Fruit fly (Drosophila melanogaster) whole organism, prepupa: ENCODE data around the gene cerv.

Source experiments
- Blimp-1 ChIP-seq: fragments of 200-800 bp; sonication (Bioruptor generic); optimal IDR thresholded peaks from 3 replicates; lab custom pipeline; 2017; ENCODE audit warnings: missing biosample characterization, missing genetic modification characterization, mild to moderate bottlenecking, moderate library complexity, missing genetic modification reagents
- CG11294 ChIP-seq: fragments of 200-800 bp; sonication (Bioruptor generic); IDR thresholded peaks from 2 replicates; pipeline ENCODE4 v1.3.6; 2022; ENCODE audit warnings: missing biosample characterization, missing genetic modification characterization
- CG11762 ChIP-seq: fragments of 200-800 bp; sonication (Bioruptor generic); optimal IDR thresholded peaks from 3 replicates; lab custom pipeline; 2016; ENCODE audit warnings: missing biosample characterization, missing genetic modification characterization; ENCODE audit not compliant: insufficient read depth
- CG11902 ChIP-seq: fragments of 200-800 bp; sonication (Bioruptor generic); optimal IDR thresholded peaks from 3 replicates; lab custom pipeline; 2016; ENCODE audit warnings: missing biosample characterization, missing genetic modification characterization
- CG3032 ChIP-seq: fragments of 200-800 bp; optimal IDR thresholded peaks from 2 replicates; lab custom pipeline; 2019; ENCODE audit warnings: missing biosample characterization, mild to moderate bottlenecking, missing genetic modification characterization, moderate library complexity
- CG31627 ChIP-seq: fragments of 200-800 bp; sonication (Bioruptor generic); optimal IDR thresholded peaks from 3 replicates; lab custom pipeline; 2016; ENCODE audit warnings: missing biosample characterization, missing genetic modification characterization
- CG32006 ChIP-seq: fragments of 200-800 bp; sonication (Bioruptor generic); optimal IDR thresholded peaks from 3 replicates; lab custom pipeline; 2017; ENCODE audit warnings: missing biosample characterization, mild to moderate bottlenecking, missing genetic modification characterization
- CG34406 ChIP-seq: fragments of 200-800 bp; sonication (Bioruptor generic); optimal IDR thresholded peaks from 3 replicates; lab custom pipeline; 2016; ENCODE audit warnings: missing biosample characterization, missing genetic modification characterization
- CG3919 ChIP-seq: fragments of 200-800 bp; sonication (Bioruptor generic); optimal IDR thresholded peaks from 3 replicates; lab custom pipeline; 2016; ENCODE audit warnings: missing biosample characterization, missing genetic modification characterization
- CG4318 ChIP-seq: fragments of 200-800 bp; sonication (Bioruptor generic); optimal IDR thresholded peaks from 3 replicates; lab custom pipeline; 2017; ENCODE audit warnings: missing biosample characterization, mild to moderate bottlenecking, missing genetic modification characterization
- CG6163 ChIP-seq: fragments of 200-800 bp; sonication (Bioruptor generic); IDR thresholded peaks from 3 replicates; pipeline ENCODE4 v1.3.6; 2022; ENCODE audit warnings: missing biosample characterization, missing genetic modification characterization
- CG6276 ChIP-seq: fragments of 200-800 bp; sonication (Bioruptor generic); optimal IDR thresholded peaks from 2 replicates; lab custom pipeline; 2017; ENCODE audit warnings: missing biosample characterization, mild to moderate bottlenecking, missing genetic modification characterization
- CG6792 ChIP-seq: fragments of 200-800 bp; sonication (Bioruptor generic); optimal IDR thresholded peaks from 3 replicates; lab custom pipeline; 2016; ENCODE audit warnings: missing biosample characterization, missing genetic modification characterization
- CG6808 ChIP-seq: fragments of 200-800 bp; sonication (Bioruptor generic); optimal IDR thresholded peaks from 3 replicates; lab custom pipeline; 2017; ENCODE audit warnings: missing biosample characterization, missing genetic modification characterization, mild to moderate bottlenecking, moderate library complexity, missing genetic modification reagents
- CG6854 ChIP-seq: fragments of 200-800 bp; sonication (Bioruptor generic); optimal IDR thresholded peaks from 2 replicates; lab custom pipeline; 2017; ENCODE audit warnings: missing biosample characterization, mild to moderate bottlenecking, missing genetic modification characterization
- CG8119 ChIP-seq: fragments of 200-800 bp; sonication (Bioruptor generic); IDR thresholded peaks from 3 replicates; pipeline ENCODE4 v1.3.6; 2022; ENCODE audit warnings: missing biosample characterization, missing genetic modification characterization
- CG8319 ChIP-seq: fragments of 200-800 bp; sonication (Bioruptor generic); optimal IDR thresholded peaks from 3 replicates; lab custom pipeline; 2016; ENCODE audit warnings: missing biosample characterization, missing genetic modification characterization
- CG8632 ChIP-seq: fragments of 200-800 bp; sonication (Bioruptor generic); optimal IDR thresholded peaks from 3 replicates; lab custom pipeline; 2016; ENCODE audit warnings: missing biosample characterization, missing genetic modification characterization
- Eip78C ChIP-seq: fragments of 200-800 bp; sonication (Bioruptor generic); peaks from one replicate; lab custom pipeline; 2016; ENCODE audit warnings: missing biosample characterization, missing genetic modification characterization
- Eip93F ChIP-seq: fragments of 200-800 bp; sonication (Bioruptor generic); optimal IDR thresholded peaks from 2 replicates; lab custom pipeline; 2016; ENCODE audit warnings: missing biosample characterization, mild to moderate bottlenecking, missing genetic modification characterization
- Ets21C ChIP-seq: fragments of 200-800 bp; sonication (Bioruptor generic); optimal IDR thresholded peaks from 3 replicates; lab custom pipeline; 2016; ENCODE audit warnings: missing biosample characterization, missing genetic modification characterization
- Ets96B ChIP-seq: fragments of 200-800 bp; optimal IDR thresholded peaks from 2 replicates; lab custom pipeline; 2019; ENCODE audit warnings: missing biosample characterization, mild to moderate bottlenecking, missing genetic modification characterization, moderate library complexity
- Gug ChIP-seq: fragments of 200-800 bp; sonication (Bioruptor generic); IDR thresholded peaks from 2 replicates; pipeline ENCODE4 v1.3.6; 2022; ENCODE audit warnings: missing biosample characterization, missing genetic modification characterization
- Hr38 ChIP-seq: sonication (Bioruptor generic); optimal IDR thresholded peaks from 2 replicates; lab custom pipeline; 2016; ENCODE audit warnings: missing biosample characterization, missing genetic modification characterization
- Hr39 ChIP-seq: fragments of 200-800 bp; sonication (Bioruptor generic); optimal IDR thresholded peaks from 2 replicates; lab custom pipeline; 2016; ENCODE audit warnings: missing biosample characterization, missing genetic modification characterization
- Hr4 ChIP-seq: fragments of 200-800 bp; sonication (Bioruptor generic); optimal IDR thresholded peaks from 3 replicates; lab custom pipeline; 2016; ENCODE audit warnings: missing biosample characterization, missing genetic modification characterization
- Lpt ChIP-seq: fragments of 200-800 bp; sonication (Bioruptor generic); optimal IDR thresholded peaks from 3 replicates; lab custom pipeline; 2016; ENCODE audit warnings: missing biosample characterization, missing genetic modification characterization
- Met ChIP-seq: fragments of 200-800 bp; sonication (Bioruptor generic); optimal IDR thresholded peaks from 3 replicates; lab custom pipeline; 2016; ENCODE audit warnings: missing biosample characterization, missing genetic modification characterization
- OdsH ChIP-seq: fragments of 200-800 bp; sonication (Bioruptor generic); optimal IDR thresholded peaks from 3 replicates; lab custom pipeline; 2016; ENCODE audit warnings: missing biosample characterization, missing genetic modification characterization
- Smox ChIP-seq: fragments of 200-800 bp; sonication (Bioruptor generic); optimal IDR thresholded peaks from 3 replicates; lab custom pipeline; 2016; ENCODE audit warnings: missing biosample characterization, missing genetic modification characterization
- Sox14 ChIP-seq: fragments of 200-800 bp; sonication (Bioruptor generic); optimal IDR thresholded peaks from 3 replicates; lab custom pipeline; 2016; ENCODE audit warnings: missing biosample characterization, missing genetic modification characterization
- Sox15 ChIP-seq: fragments of 200-800 bp; sonication (Bioruptor generic); optimal IDR thresholded peaks from 3 replicates; lab custom pipeline; 2016; ENCODE audit warnings: missing biosample characterization, missing genetic modification characterization
- achi ChIP-seq: fragments of 200-800 bp; sonication (Bioruptor generic); optimal IDR thresholded peaks from 3 replicates; lab custom pipeline; 2016; ENCODE audit warnings: missing biosample characterization, missing genetic modification characterization
- acj6 ChIP-seq: fragments of 200-800 bp; sonication (Bioruptor generic); optimal IDR thresholded peaks from 3 replicates; lab custom pipeline; 2016; ENCODE audit warnings: missing biosample characterization, missing genetic modification characterization
- dac ChIP-seq: fragments of 200-800 bp; sonication (Bioruptor generic); optimal IDR thresholded peaks from 2 replicates; lab custom pipeline; 2017; ENCODE audit warnings: missing biosample characterization, mild to moderate bottlenecking, missing genetic modification characterization
- dsx ChIP-seq: fragments of 200-800 bp; optimal IDR thresholded peaks from 3 replicates; lab custom pipeline; 2019; ENCODE audit warnings: missing biosample characterization, mild to moderate bottlenecking, missing genetic modification characterization, moderate library complexity; ENCODE audit not compliant: poor library complexity, severe bottlenecking
- eg ChIP-seq: fragments of 200-800 bp; sonication (Bioruptor generic); IDR thresholded peaks from 3 replicates; pipeline ENCODE4 v1.3.6; 2022; ENCODE audit warnings: missing biosample characterization, missing genetic modification characterization
- esn ChIP-seq: fragments of 200-800 bp; sonication (Bioruptor generic); optimal IDR thresholded peaks from 2 replicates; lab custom pipeline; 2016; ENCODE audit warnings: missing biosample characterization, mild to moderate bottlenecking, missing genetic modification characterization, moderate library complexity
- fd59A ChIP-seq: fragments of 200-800 bp; sonication (Bioruptor generic); optimal IDR thresholded peaks from 2 replicates; lab custom pipeline; 2017; ENCODE audit warnings: missing biosample characterization, mild to moderate bottlenecking, missing genetic modification characterization, missing genetic modification reagents
- net ChIP-seq: fragments of 200-800 bp; sonication (Bioruptor generic); optimal IDR thresholded peaks from 3 replicates; lab custom pipeline; 2016; ENCODE audit warnings: missing biosample characterization, missing genetic modification characterization
- pdm3 ChIP-seq: fragments of 200-800 bp; sonication (Bioruptor generic); optimal IDR thresholded peaks from 3 replicates; lab custom pipeline; 2016; ENCODE audit warnings: missing biosample characterization, missing genetic modification characterization
- spab ChIP-seq: fragments of 200-800 bp; sonication (Bioruptor generic); optimal IDR thresholded peaks from 2 replicates; lab custom pipeline; 2017; ENCODE audit warnings: missing biosample characterization, mild to moderate bottlenecking, missing genetic modification characterization, missing genetic modification reagents
- ss ChIP-seq, 2 experiments: fragments of 200-800 bp; sonication (Bioruptor generic); optimal IDR thresholded peaks; 2 replicates in 1 of 2; 3 replicates in 1 of 2; lab custom pipeline; 2017 to 2018; ENCODE audit warnings: mild to moderate bottlenecking in 2 of 2, missing biosample characterization in 2 of 2, missing genetic modification characterization in 2 of 2, moderate library complexity in 1 of 2
- svp ChIP-seq: fragments of 200-800 bp; sonication (Bioruptor generic); peaks from one replicate; lab custom pipeline; 2016; ENCODE audit warnings: missing biosample characterization, missing genetic modification characterization
- vri ChIP-seq: fragments of 200-800 bp; sonication (Bioruptor generic); optimal IDR thresholded peaks from 3 replicates; lab custom pipeline; 2016; ENCODE audit warnings: missing biosample characterization, mild to moderate bottlenecking, missing genetic modification characterization

Gene cerv

dm6 chrX:15617916-15618315, 39.9 kb upstream of the cerv start (continued):
- TF ChIP-seq CG6808 (no peak), fd59A (peak; percentile 18), CG4318 (peak; percentile 3), CG8319 (GFP tag; lab: Kevin White, UChicago) (no peak), OdsH (peak; percentile 53), dsx (no peak), Gug (GFP tag; lab: Robert Waterston, UW) (peak; percentile 73), CG6276 (GFP tag; lab: Kevin White, UChicago) (peak; percentile 66), CG3919 (GFP tag; lab: Kevin White, UChicago) (peak; percentile 47), spab (no peak), dac (GFP tag; lab: Kevin White, UChicago) (peak; percentile 24), esn (GFP tag; lab: Kevin White, UChicago) (peak; percentile 51), CG11762 (GFP tag; lab: Kevin White, UChicago) (no peak), Hr4 (peak; percentile 49), Ets96B (tag; lab: Kevin White, UChicago) (peak; percentile 14), Hr38 (no peak), CG32006 (GFP tag; lab: Kevin White, UChicago) (peak; percentile 69), pdm3 (peak; percentile 47), CG31627 (no peak), Lpt (GFP tag; lab: Kevin White, UChicago) (peak; percentile 6), ss (GFP tag; optimal IDR thresholded peaks at IDR 0.05; lab: Kevin White, UChicago) (no peak), CG6163 (peak; percentile 87), acj6 (GFP tag; lab: Kevin White, UChicago) (peak; percentile 42)

- no peak for TF ChIP-seq CG8632 (GFP tag; lab: Kevin White, UChicago)
- no peak for TF ChIP-seq achi (GFP tag; lab: Kevin White, UChicago)
- TF ChIP-seq Ets21C (GFP tag; lab: Kevin White, UChicago) = no peak
- TF ChIP-seq Blimp-1 (GFP tag; lab: Kevin White, UChicago) = no peak
- no peak for TF ChIP-seq OdsH
- TF ChIP-seq, all 60 proteins: peak for 0
Measured at dm6 chrX:15616532-15616931, 38.6 kb upstream of the cerv start.

- no peak for TF ChIP-seq CG3032 (tag; lab: Kevin White, UChicago)
- no peak for TF ChIP-seq CG11294
- no peak for TF ChIP-seq CG8319 (GFP tag; lab: Kevin White, UChicago)
- TF ChIP-seq CG6276 (GFP tag; lab: Kevin White, UChicago) = no peak
- TF ChIP-seq svp (GFP tag; lab: Kevin White, UChicago) = peak; percentile 22
- no peak for TF ChIP-seq pdm3
- no peak for TF ChIP-seq spab
- TF ChIP-seq fd59A = no peak
Measured at dm6 chrX:15616018-15616417, 38.0 kb upstream of the cerv start.

- TF ChIP-seq fd59A (no peak), Gug (GFP tag; lab: Robert Waterston, UW) (peak; percentile 77), spab (no peak), Met (peak; percentile 70), Ets96B (tag; lab: Kevin White, UChicago) (peak; percentile 47), Hr4 (peak; percentile 61), CG11762 (GFP tag; lab: Kevin White, UChicago) (no peak), CG8632 (GFP tag; lab: Kevin White, UChicago) (peak; percentile 19), CG11902 (no peak), CG8319 (GFP tag; lab: Kevin White, UChicago) (no peak), achi (GFP tag; lab: Kevin White, UChicago) (peak; percentile 55), CG34406 (GFP tag; lab: Kevin White, UChicago) (peak; percentile 42), Hr39 (GFP tag; lab: Kevin White, UChicago) (peak; percentile 60), eg (GFP tag; lab: Robert Waterston, UW) (peak; percentile 76), Sox15 (GFP tag; lab: Kevin White, UChicago) (no peak), Sox14 (GFP tag; lab: Kevin White, UChicago) (peak; percentile 45), vri (GFP tag; lab: Kevin White, UChicago) (no peak), CG3032 (tag; lab: Kevin White, UChicago) (no peak), Ets21C (GFP tag; lab: Kevin White, UChicago) (peak; percentile 37), CG6792 (peak; percentile 3), Blimp-1 (GFP tag; lab: Kevin White, UChicago) (no peak), CG8119 (GFP tag; lab: Robert Waterston, UW) (peak; percentile 69), Smox (GFP tag; lab: Kevin White, UChicago) (peak; percentile 46), OdsH (peak; percentile 61), Lpt (GFP tag; lab: Kevin White, UChicago) (peak; percentile 61), dac (GFP tag; lab: Kevin White, UChicago) (peak; percentile 4), CG6854 (no peak), Eip78C (GFP tag; lab: Kevin White, UChicago) (peak; percentile 72), Eip93F (GFP tag; lab: Kevin White, UChicago) (no peak), net (GFP tag; lab: Kevin White, UChicago) (peak; percentile 47)
Measured at dm6 chrX:15615426-15615825, 37.5 kb upstream of the cerv start.
